Worm (Caenorhabditis elegans) whole organism, L2 larva: ENCODE data around the gene aakb-1.

Experiments used
- C34F6.9 ChIP-seq: fragments of 150-350 bp; optimal IDR thresholded peaks from 2 replicates; lab custom pipeline; 2014; ENCODE audit warnings: missing biosample characterization, missing genetic modification characterization
- F13H6.1 ChIP-seq: sonication (generic microtip); optimal IDR thresholded peaks from 2 replicates; lab custom pipeline; 2016; ENCODE audit warnings: missing genetic modification characterization, missing compliant biosample characterization
- R02D3.7 ChIP-seq: fragments of 150-350 bp; optimal IDR thresholded peaks from 2 replicates; lab custom pipeline; 2014; ENCODE audit warnings: missing biosample characterization, missing genetic modification characterization
- Y55F3AM.14 ChIP-seq: fragments of 200-800 bp; sonication (Bioruptor generic); optimal IDR thresholded peaks from 2 replicates; lab custom pipeline; 2018; ENCODE audit warnings: mild to moderate bottlenecking, missing genetic modification characterization, missing compliant biosample characterization
- ZK546.5 ChIP-seq: sonication (generic microtip); optimal IDR thresholded peaks from 2 replicates; lab custom pipeline; 2017; ENCODE audit warnings: missing biosample characterization, missing genetic modification characterization
- alr-1 ChIP-seq: fragments of 150-350 bp; optimal IDR thresholded peaks from 2 replicates; lab custom pipeline; 2014; ENCODE audit warnings: missing biosample characterization, missing genetic modification characterization
- aly-2 ChIP-seq: fragments of 150-350 bp; optimal IDR thresholded peaks from 2 replicates; lab custom pipeline; 2014; ENCODE audit warnings: missing biosample characterization, missing genetic modification characterization
- ama-1 ChIP-seq: fragments of 150-350 bp; optimal IDR thresholded peaks from 2 replicates; lab custom pipeline; 2018; ENCODE audit warnings: inconsistent platforms
- blmp-1 ChIP-seq: sonication (generic microtip); optimal IDR thresholded peaks from 2 replicates; lab custom pipeline; 2017; ENCODE audit warnings: missing genetic modification characterization, mild to moderate bottlenecking, missing compliant biosample characterization, antibody characterized with exemption, moderate library complexity; ENCODE audit not compliant: insufficient read depth
- ceh-16 ChIP-seq: fragments of 150-350 bp; optimal IDR thresholded peaks from 2 replicates; lab custom pipeline; 2014; ENCODE audit warnings: missing biosample characterization, missing genetic modification characterization
- ceh-82 ChIP-seq: fragments of 150-350 bp; optimal IDR thresholded peaks from 2 replicates; lab custom pipeline; 2014; ENCODE audit warnings: missing biosample characterization, missing genetic modification characterization
- crh-2 ChIP-seq: sonication (generic microtip); optimal IDR thresholded peaks from 2 replicates; lab custom pipeline; 2017; ENCODE audit warnings: missing biosample characterization, missing genetic modification characterization
- dmd-4 ChIP-seq: sonication (generic microtip); optimal IDR thresholded peaks from 2 replicates; lab custom pipeline; 2017; ENCODE audit warnings: missing biosample characterization, missing genetic modification characterization
- egl-27 ChIP-seq: sonication (generic microtip); optimal IDR thresholded peaks from 3 replicates; lab custom pipeline; 2017; ENCODE audit warnings: missing biosample characterization, missing genetic modification reagents, missing genetic modification characterization
- elt-1 ChIP-seq: fragments of 150-350 bp; optimal IDR thresholded peaks from 2 replicates; lab custom pipeline; 2014; ENCODE audit warnings: missing biosample characterization, missing genetic modification characterization
- elt-3 ChIP-seq: sonication (generic microtip); optimal IDR thresholded peaks from 2 replicates; lab custom pipeline; 2017; ENCODE audit warnings: missing biosample characterization, missing genetic modification characterization
- fos-1 ChIP-seq: fragments of 150-350 bp; optimal IDR thresholded peaks from 2 replicates; lab custom pipeline; 2014; ENCODE audit warnings: missing biosample characterization, missing genetic modification characterization
- gmeb-1 ChIP-seq: fragments of 150-350 bp; optimal IDR thresholded peaks from 2 replicates; lab custom pipeline; 2014; ENCODE audit warnings: missing biosample characterization, missing genetic modification characterization
- lin-11 ChIP-seq: fragments of 150-350 bp; sonication (generic microtip); optimal IDR thresholded peaks from 2 replicates; lab custom pipeline; 2014; ENCODE audit warnings: missing biosample characterization, missing genetic modification characterization, inconsistent platforms, mixed read lengths
- lin-13 ChIP-seq: fragments of 150-350 bp; optimal IDR thresholded peaks from 2 replicates; lab custom pipeline; 2014; ENCODE audit warnings: missing biosample characterization, missing genetic modification reagents, missing genetic modification characterization
- lin-39 ChIP-seq: fragments of 150-350 bp; optimal IDR thresholded peaks from 2 replicates; lab custom pipeline; 2014; ENCODE audit warnings: missing biosample characterization, missing genetic modification reagents, missing genetic modification characterization
- lsy-2 ChIP-seq, 2 experiments: fragments of 150-350 bp in 1 of 2; sonication (generic microtip) in 1 of 2; optimal IDR thresholded peaks; 2 replicates each; lab custom pipeline; 2014 to 2017; ENCODE audit warnings: missing biosample characterization in 2 of 2, missing genetic modification characterization in 2 of 2
- mab-5 ChIP-seq: fragments of 150-350 bp; optimal IDR thresholded peaks from 2 replicates; lab custom pipeline; 2014; ENCODE audit warnings: missing biosample characterization, missing genetic modification characterization
- mbf-1 ChIP-seq: sonication (generic microtip); optimal IDR thresholded peaks from 2 replicates; lab custom pipeline; 2017; ENCODE audit warnings: missing biosample characterization, missing genetic modification characterization
- mdl-1 ChIP-seq, 2 experiments: fragments of 150-350 bp in 1 of 2; sonication (generic microtip) in 1 of 2; optimal IDR thresholded peaks; 2 replicates each; lab custom pipeline; 2017; ENCODE audit warnings: missing biosample characterization in 2 of 2, missing genetic modification characterization in 2 of 2
- nhr-10 ChIP-seq: sonication (generic microtip); optimal IDR thresholded peaks from 2 replicates; lab custom pipeline; 2017; ENCODE audit warnings: missing biosample characterization, missing genetic modification characterization
- nhr-11 ChIP-seq: fragments of 150-350 bp; optimal IDR thresholded peaks from 2 replicates; lab custom pipeline; 2014; ENCODE audit warnings: missing biosample characterization, missing genetic modification characterization
- nhr-129 ChIP-seq: fragments of 150-350 bp; optimal IDR thresholded peaks from 2 replicates; lab custom pipeline; 2014; ENCODE audit warnings: missing biosample characterization, missing genetic modification characterization
- nhr-21 ChIP-seq: fragments of 150-350 bp; optimal IDR thresholded peaks from 2 replicates; lab custom pipeline; 2014; ENCODE audit warnings: missing biosample characterization, missing genetic modification characterization
- nhr-23 ChIP-seq: fragments of 150-350 bp; optimal IDR thresholded peaks from 2 replicates; lab custom pipeline; 2014; ENCODE audit warnings: missing biosample characterization, missing genetic modification reagents, missing genetic modification characterization
- nhr-237 ChIP-seq: fragments of 150-350 bp; optimal IDR thresholded peaks from 2 replicates; lab custom pipeline; 2014; ENCODE audit warnings: missing biosample characterization, missing genetic modification characterization
- nhr-25 ChIP-seq: fragments of 150-350 bp; sonication (generic microtip); optimal IDR thresholded peaks from 3 replicates; lab custom pipeline; 2014; ENCODE audit warnings: missing biosample characterization, missing genetic modification characterization
- nhr-6 ChIP-seq: fragments of 150-350 bp; optimal IDR thresholded peaks from 2 replicates; lab custom pipeline; 2014; ENCODE audit warnings: missing biosample characterization, missing genetic modification characterization
- nhr-77 ChIP-seq: fragments of 150-350 bp; optimal IDR thresholded peaks from 2 replicates; lab custom pipeline; 2014; ENCODE audit warnings: missing biosample characterization, missing genetic modification characterization
- skn-1 ChIP-seq: sonication (generic microtip); optimal IDR thresholded peaks from 2 replicates; lab custom pipeline; 2017; ENCODE audit warnings: missing biosample characterization, missing genetic modification characterization
- sma-3 ChIP-seq: sonication (generic microtip); optimal IDR thresholded peaks from 2 replicates; lab custom pipeline; 2016; ENCODE audit warnings: missing genetic modification reagents, missing genetic modification characterization, missing compliant biosample characterization
- sma-9 ChIP-seq, 2 experiments: fragments of 150-350 bp in 1 of 2; sonication (generic microtip) in 1 of 2; optimal IDR thresholded peaks; 2 replicates each; lab custom pipeline; 2014 to 2016; ENCODE audit warnings: missing genetic modification characterization in 2 of 2, mild to moderate bottlenecking in 1 of 2, missing biosample characterization in 1 of 2, missing compliant biosample characterization in 1 of 2, missing genetic modification reagents in 1 of 2, moderate library complexity in 1 of 2
- snpc-4 ChIP-seq: fragments of 150-350 bp; optimal IDR thresholded peaks from 2 replicates; lab custom pipeline; 2014; ENCODE audit warnings: missing biosample characterization, missing genetic modification characterization
- unc-39 ChIP-seq: fragments of 150-350 bp; optimal IDR thresholded peaks from 2 replicates; lab custom pipeline; 2014; ENCODE audit warnings: missing biosample characterization, missing genetic modification characterization
- unc-55 ChIP-seq: fragments of 150-350 bp; sonication (generic microtip); optimal IDR thresholded peaks from 3 replicates; lab custom pipeline; 2014; ENCODE audit warnings: missing biosample characterization, missing genetic modification reagents, missing genetic modification characterization
- unc-62 ChIP-seq: fragments of 150-350 bp; optimal IDR thresholded peaks from 2 replicates; lab custom pipeline; 2014; ENCODE audit warnings: missing biosample characterization, missing genetic modification reagents, missing genetic modification characterization
- zag-1 ChIP-seq: fragments of 150-350 bp; optimal IDR thresholded peaks from 2 replicates; lab custom pipeline; 2014; ENCODE audit warnings: missing biosample characterization, missing genetic modification characterization
- ztf-1 ChIP-seq: fragments of 200-800 bp; sonication (Bioruptor generic); conservative IDR thresholded peaks from 2 replicates; pipeline ENCODE4 v1.3.6; 2022; ENCODE audit warnings: missing genetic modification characterization, missing compliant biosample characterization
- ztf-11 ChIP-seq: sonication (generic microtip); optimal IDR thresholded peaks from 2 replicates; lab custom pipeline; 2017; ENCODE audit warnings: missing biosample characterization, missing genetic modification characterization
- ztf-4 ChIP-seq: fragments of 150-350 bp; optimal IDR thresholded peaks from 2 replicates; lab custom pipeline; 2014; ENCODE audit warnings: missing biosample characterization, missing genetic modification characterization

Gene aakb-1

DNA sequence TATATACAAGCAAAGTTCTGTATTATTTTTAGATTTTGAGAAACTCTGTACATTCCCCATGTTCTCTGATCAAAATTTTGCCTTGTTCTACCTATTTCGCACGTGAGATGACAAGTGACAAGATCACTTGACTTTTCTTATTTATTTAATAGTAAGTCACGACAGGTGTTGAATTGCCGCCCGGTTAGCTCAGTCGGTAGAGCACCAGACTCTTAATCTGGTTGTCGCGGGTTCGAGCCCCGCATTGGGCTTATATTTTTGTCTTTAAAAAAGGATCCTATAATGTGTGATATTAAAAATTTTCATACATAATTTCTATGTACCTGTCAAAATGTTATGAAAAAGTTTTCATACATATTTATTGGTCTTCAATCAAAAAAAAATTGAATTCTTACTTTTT lies 40.9 kb upstream of the aakb-1 start:
- TF ChIP-seq ceh-16 (tag; lab: Kevin White, UChicago) = no peak
- TF ChIP-seq nhr-237 = no peak
- TF ChIP-seq egl-27 (tag; lab: Kevin White, UChicago) = no peak
- peak; percentile 17 for TF ChIP-seq sma-9 (GFP tag; optimal IDR thresholded peaks at IDR 0.05; lab: Kevin White, UChicago)
- TF ChIP-seq sma-9 (tag; optimal IDR thresholded peaks at IDR 0.05; lab: Kevin White, UChicago) = no peak
- no peak for TF ChIP-seq F13H6.1 (tag; lab: Kevin White, UChicago)
- TF ChIP-seq unc-55 (GFP tag; lab: Kevin White, UChicago) = no peak
- TF ChIP-seq sma-3 = peak; percentile 4
- TF ChIP-seq dmd-4 (tag; lab: Kevin White, UChicago) = no peak
- no peak for TF ChIP-seq mab-5 (tag; lab: Kevin White, UChicago)
- no peak for TF ChIP-seq mbf-1 (tag; lab: Kevin White, UChicago)
- TF ChIP-seq Y55F3AM.14 = no peak
- TF ChIP-seq gmeb-1 (tag; lab: Kevin White, UChicago) = peak; percentile 12
- peak; percentile 2 for TF ChIP-seq fos-1 (tag; lab: Kevin White, UChicago)
- no peak for TF ChIP-seq R02D3.7 (tag; lab: Kevin White, UChicago)

DNA sequence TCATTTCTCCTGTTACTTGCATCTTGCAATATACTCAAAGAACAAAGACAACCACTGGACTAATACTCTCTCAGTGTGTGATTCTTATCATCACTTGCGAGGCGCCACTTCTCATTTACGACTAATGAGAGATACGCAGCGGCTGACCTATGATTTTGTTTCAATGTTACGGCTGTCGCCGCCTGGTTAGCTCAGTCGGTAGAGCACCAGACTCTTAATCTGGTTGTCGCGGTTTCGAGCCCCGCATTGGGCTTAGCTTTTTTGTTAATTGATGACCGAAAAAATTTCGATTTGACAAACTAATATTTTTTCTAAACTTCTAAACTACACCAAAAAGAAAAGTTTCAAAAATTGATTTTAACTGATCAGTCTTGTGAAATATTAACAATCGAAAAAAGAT lies 39.3 kb upstream of the aakb-1 start:
- TF ChIP-seq aly-2 (tag; lab: Kevin White, UChicago) (no peak), sma-9 (GFP tag; optimal IDR thresholded peaks at IDR 0.05; lab: Kevin White, UChicago) (peak; percentile 66), sma-9 (tag; optimal IDR thresholded peaks at IDR 0.05; lab: Kevin White, UChicago) (no peak), Y55F3AM.14 (no peak), elt-1 (tag; lab: Kevin White, UChicago) (no peak), nhr-23 (tag; lab: Kevin White, UChicago) (no peak), nhr-237 (no peak), nhr-10 (tag; lab: Kevin White, UChicago) (no peak), nhr-21 (peak; percentile 3), alr-1 (tag; lab: Kevin White, UChicago) (no peak), ceh-82 (no peak), egl-27 (tag; lab: Kevin White, UChicago) (no peak), lin-39 (tag; lab: Kevin White, UChicago) (no peak), sma-3 (peak; percentile 64), unc-39 (tag; lab: Kevin White, UChicago) (no peak), lin-13 (peak; percentile 3), zag-1 (no peak), ceh-16 (tag; lab: Kevin White, UChicago) (no peak), ztf-1 (GFP tag; lab: Robert Waterston, UW) (no peak), ZK546.5 (no peak), C34F6.9 (tag; lab: Kevin White, UChicago) (no peak), ztf-11 (no peak), ztf-4 (tag; lab: Kevin White, UChicago) (no peak), snpc-4 (tag; lab: Kevin White, UChicago) (no peak), lsy-2 (tag; optimal IDR thresholded peaks at IDR 0.05; lab: Kevin White, UChicago) (no peak), unc-62 (no peak), nhr-25 (tag; lab: Kevin White, UChicago) (no peak), mbf-1 (tag; lab: Kevin White, UChicago) (no peak), F13H6.1 (tag; lab: Kevin White, UChicago) (no peak), nhr-129 (tag; lab: Kevin White, UChicago) (peak; percentile 33), R02D3.7 (tag; lab: Kevin White, UChicago) (no peak), nhr-77 (tag; lab: Kevin White, UChicago) (no peak), elt-3 (no peak), fos-1 (tag; lab: Kevin White, UChicago) (peak; percentile 23), crh-2 (peak; percentile 38), gmeb-1 (tag; lab: Kevin White, UChicago) (peak; percentile 43), unc-55 (GFP tag; lab: Kevin White, UChicago) (no peak), lin-11 (tag; lab: Kevin White, UChicago) (no peak), blmp-1 (tag; lab: Kevin White, UChicago) (no peak), nhr-11 (tag; lab: Kevin White, UChicago) (no peak), nhr-6 (tag; lab: Kevin White, UChicago) (no peak), mdl-1 (tag; optimal IDR thresholded peaks at IDR 0.05; lab: Kevin White, UChicago) (no peak), dmd-4 (tag; lab: Kevin White, UChicago) (no peak), skn-1 (no peak), ama-1 (lab: Kevin White, UChicago) (no peak)
